Worm (Caenorhabditis elegans): Measurements from ENCODE around the gene C50C3.12.

DNA sequence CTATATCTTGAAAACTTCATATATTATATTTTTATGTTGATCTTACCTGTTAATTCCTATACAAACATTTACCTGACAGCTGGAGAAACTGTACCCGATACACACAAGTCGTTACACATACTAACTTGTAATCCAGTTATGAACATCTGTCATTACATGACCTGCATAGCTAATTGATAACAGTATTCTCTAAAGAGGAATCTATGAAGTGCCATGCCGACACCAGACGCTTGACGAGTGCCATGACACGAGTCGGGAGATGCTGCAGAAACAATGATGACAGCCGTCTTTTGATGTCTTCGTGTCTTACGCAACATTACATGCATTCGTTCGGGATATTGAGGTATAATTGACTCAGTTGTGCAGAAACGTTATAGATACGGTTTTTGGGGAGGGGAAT, 43.7 kb downstream of the C50C3.12 start:
- TF ChIP-seq hlh-6 (tag; optimal IDR thresholded peaks at IDR 0.05) (no peak), rnt-1 (tag; optimal IDR thresholded peaks at IDR 0.05) (no peak), F13H6.1 (tag; optimal IDR thresholded peaks at IDR 0.05) (no peak)

All from whole organism, late embryonic.